Fruit fly (Drosophila melanogaster) whole organism, embryonic: Measurements from ENCODE around the gene CtBP.

Experiments used
- CG10147 ChIP-seq: fragments of 200-800 bp; sonication (Bioruptor generic); optimal IDR thresholded peaks from 2 replicates; lab custom pipeline; 2019; ENCODE audit warnings: missing biosample characterization, mild to moderate bottlenecking, missing genetic modification characterization, moderate library complexity
- CG10209 ChIP-seq: fragments of 200-800 bp; sonication (Bioruptor generic); optimal IDR thresholded peaks from 3 replicates; lab custom pipeline; 2017; ENCODE audit warnings: missing biosample characterization, mild to moderate bottlenecking, missing genetic modification characterization, missing genetic modification reagents
- CG11085 ChIP-seq: fragments of 200-800 bp; sonication (Bioruptor generic); IDR thresholded peaks from 2 replicates; pipeline ENCODE4 v1.3.6; 2022; ENCODE audit warnings: missing biosample characterization, missing genetic modification characterization
- CG11247 ChIP-seq: fragments of 200-800 bp; sonication (Bioruptor generic); IDR thresholded peaks from 2 replicates; pipeline ENCODE4 v1.3.6; 2022; ENCODE audit warnings: missing biosample characterization, missing genetic modification characterization
- CG12236 ChIP-seq: fragments of 200-800 bp; sonication (Bioruptor generic); optimal IDR thresholded peaks from 2 replicates; lab custom pipeline; 2016; ENCODE audit warnings: missing biosample characterization, missing genetic modification characterization
- CG1233 ChIP-seq: fragments of 200-800 bp; sonication (Bioruptor generic); optimal IDR thresholded peaks from 4 replicates; lab custom pipeline; 2018; ENCODE audit warnings: missing biosample characterization, mild to moderate bottlenecking, missing genetic modification characterization
- CG14014 ChIP-seq: fragments of 200-800 bp; sonication (Bioruptor generic); IDR thresholded peaks from 2 replicates; pipeline ENCODE4 v1.3.6; 2022; ENCODE audit warnings: missing biosample characterization, missing genetic modification characterization
- CG17568 ChIP-seq: fragments of 200-800 bp; sonication (Bioruptor generic); optimal IDR thresholded peaks from 2 replicates; lab custom pipeline; 2018; ENCODE audit warnings: missing biosample characterization, mild to moderate bottlenecking, missing genetic modification characterization, moderate library complexity
- CG1792 ChIP-seq: fragments of 200-800 bp; sonication (Bioruptor generic); optimal IDR thresholded peaks from 2 replicates; lab custom pipeline; 2016; ENCODE audit warnings: missing biosample characterization, missing genetic modification characterization
- CG18764 ChIP-seq: fragments of 200-800 bp; sonication (Bioruptor generic); optimal IDR thresholded peaks from 3 replicates; lab custom pipeline; 2016; ENCODE audit warnings: missing biosample characterization, missing genetic modification characterization
- CG2129 ChIP-seq: fragments of 200-800 bp; sonication (Bioruptor generic); IDR thresholded peaks from 2 replicates; pipeline ENCODE4 v1.3.6; 2022; ENCODE audit warnings: missing biosample characterization, missing genetic modification characterization; ENCODE audit not compliant: partially characterized antibody
- CG31441 ChIP-seq: fragments of 200-800 bp; sonication (Bioruptor generic); IDR thresholded peaks from 2 replicates; pipeline ENCODE4 v1.3.6; 2022; ENCODE audit warnings: missing biosample characterization, missing genetic modification characterization
- CG3407 ChIP-seq: fragments of 200-800 bp; sonication (Bioruptor generic); optimal IDR thresholded peaks from 2 replicates; lab custom pipeline; 2018; ENCODE audit warnings: missing biosample characterization, mild to moderate bottlenecking, missing genetic modification characterization
- CG3726 ChIP-seq: fragments of 200-800 bp; sonication (Bioruptor generic); IDR thresholded peaks from 3 replicates; pipeline ENCODE4, ENCODE4 v1.3.6; 2022; ENCODE audit warnings: missing biosample characterization, missing genetic modification characterization
- CG6689 ChIP-seq: fragments of 200-800 bp; sonication (Bioruptor generic); IDR thresholded peaks from 2 replicates; pipeline ENCODE4 v1.3.6; 2022; ENCODE audit warnings: missing biosample characterization, missing genetic modification characterization
- CG7556 ChIP-seq: fragments of 200-800 bp; sonication (Bioruptor generic); optimal IDR thresholded peaks from 2 replicates; lab custom pipeline; 2017; ENCODE audit warnings: missing biosample characterization, mild to moderate bottlenecking, missing genetic modification characterization
- CG7745 ChIP-seq: fragments of 200-800 bp; sonication (Bioruptor generic); optimal IDR thresholded peaks from 2 replicates; lab custom pipeline; 2018; ENCODE audit warnings: missing biosample characterization, mild to moderate bottlenecking, missing genetic modification characterization, moderate library complexity
- CG8924 ChIP-seq: fragments of 200-800 bp; optimal IDR thresholded peaks from 3 replicates; lab custom pipeline; 2019; ENCODE audit warnings: missing biosample characterization, mild to moderate bottlenecking, missing genetic modification characterization, moderate library complexity
- CG9932 ChIP-seq: fragments of 200-800 bp; sonication (Bioruptor generic); IDR thresholded peaks from 2 replicates; pipeline ENCODE4 v1.3.6; 2022; ENCODE audit warnings: missing biosample characterization, missing genetic modification characterization
- D19A ChIP-seq: fragments of 200-800 bp; optimal IDR thresholded peaks from 3 replicates; lab custom pipeline; 2019; ENCODE audit warnings: missing biosample characterization, mild to moderate bottlenecking, missing genetic modification characterization, moderate library complexity
- Dip2 ChIP-seq: fragments of 200-800 bp; sonication (Bioruptor generic); IDR thresholded peaks from 2 replicates; pipeline ENCODE4 v1.3.6; 2022; ENCODE audit warnings: missing biosample characterization, missing genetic modification characterization
- Doc2 ChIP-seq: fragments of 200-800 bp; sonication (Bioruptor generic); IDR thresholded peaks from 2 replicates; pipeline ENCODE4 v1.3.6; 2022; ENCODE audit warnings: missing biosample characterization, missing genetic modification characterization
- Drgx ChIP-seq: fragments of 200-800 bp; sonication (Bioruptor generic); IDR thresholded peaks from 2 replicates; pipeline ENCODE4 v1.3.6; 2022; ENCODE audit warnings: missing biosample characterization, missing genetic modification characterization
- Ets65A ChIP-seq: fragments of 200-800 bp; sonication (Bioruptor generic); peaks from one replicate; lab custom pipeline; 2016; ENCODE audit warnings: missing biosample characterization, missing genetic modification characterization
- Fer2 ChIP-seq: fragments of 200-800 bp; sonication (Bioruptor generic); optimal IDR thresholded peaks from 2 replicates; lab custom pipeline; 2018; ENCODE audit warnings: missing biosample characterization, mild to moderate bottlenecking, missing genetic modification characterization, moderate library complexity
- NC2α ChIP-seq: fragments of 200-800 bp; sonication (Bioruptor generic); optimal IDR thresholded peaks from 2 replicates; lab custom pipeline; 2016; ENCODE audit warnings: missing biosample characterization, missing genetic modification characterization
- Six4 ChIP-seq: fragments of 200-800 bp; sonication (Bioruptor generic); optimal IDR thresholded peaks from 2 replicates; lab custom pipeline; 2016; ENCODE audit warnings: missing biosample characterization, missing genetic modification characterization
- br ChIP-seq: fragments of >200 bp; optimal IDR thresholded peaks from 2 replicates; lab custom pipeline; 2017
- cas ChIP-seq: fragments of 200-800 bp; sonication (Bioruptor generic); IDR thresholded peaks from 2 replicates; pipeline ENCODE4 v1.3.6; 2022; ENCODE audit warnings: missing biosample characterization, missing genetic modification characterization
- cato ChIP-seq: fragments of 200-800 bp; sonication (Bioruptor generic); optimal IDR thresholded peaks from 2 replicates; lab custom pipeline; 2016; ENCODE audit warnings: missing biosample characterization, missing genetic modification characterization, borderline replicate concordance
- caup ChIP-seq: fragments of 200-800 bp; sonication (Bioruptor generic); optimal IDR thresholded peaks from 3 replicates; lab custom pipeline; 2017; ENCODE audit warnings: missing biosample characterization, mild to moderate bottlenecking, missing genetic modification characterization, moderate library complexity; ENCODE audit not compliant: severe bottlenecking
- chm ChIP-seq: fragments of 200-800 bp; sonication (Bioruptor generic); IDR thresholded peaks from 2 replicates; pipeline ENCODE4 v1.3.6; 2022; ENCODE audit warnings: missing biosample characterization, missing genetic modification characterization
- chn ChIP-seq: fragments of 200-800 bp; sonication (Bioruptor generic); optimal IDR thresholded peaks from 2 replicates; lab custom pipeline; 2016; ENCODE audit warnings: missing biosample characterization, missing genetic modification characterization
- ci ChIP-seq: fragments of 200-800 bp; sonication (Bioruptor generic); IDR thresholded peaks from 3 replicates; pipeline ENCODE4 v1.3.6; 2022; ENCODE audit warnings: missing biosample characterization, missing genetic modification characterization
- da ChIP-seq: fragments of 200-800 bp; sonication (Bioruptor generic); optimal IDR thresholded peaks from 2 replicates; lab custom pipeline; 2016; ENCODE audit warnings: missing biosample characterization, missing genetic modification characterization
- disco-r ChIP-seq: fragments of 200-800 bp; sonication (Bioruptor generic); optimal IDR thresholded peaks from 2 replicates; lab custom pipeline; 2016; ENCODE audit warnings: missing biosample characterization, missing genetic modification characterization
- dm ChIP-seq: fragments of 200-800 bp; sonication (Bioruptor generic); optimal IDR thresholded peaks from 3 replicates; lab custom pipeline; 2016; ENCODE audit warnings: missing biosample characterization, missing genetic modification characterization
- dmrt99B ChIP-seq: fragments of 200-800 bp; sonication (Bioruptor generic); optimal IDR thresholded peaks from 2 replicates; lab custom pipeline; 2018; ENCODE audit warnings: missing biosample characterization, mild to moderate bottlenecking, missing genetic modification characterization, moderate library complexity
- dpn ChIP-seq, 2 experiments: fragments of 200-800 bp; sonication (Bioruptor generic); optimal IDR thresholded peaks; 3 replicates each; lab custom pipeline; 2016; ENCODE audit warnings: missing biosample characterization in 2 of 2, missing genetic modification characterization in 2 of 2
- emc ChIP-seq: fragments of 200-800 bp; sonication (Bioruptor generic); optimal IDR thresholded peaks from 2 replicates; lab custom pipeline; 2016; ENCODE audit warnings: missing biosample characterization, missing genetic modification characterization
- gem ChIP-seq: fragments of 200-800 bp; sonication (Bioruptor generic); optimal IDR thresholded peaks from 2 replicates; lab custom pipeline; 2019; ENCODE audit warnings: missing biosample characterization, mild to moderate bottlenecking, missing genetic modification characterization, moderate library complexity
- lov ChIP-seq, 2 experiments: fragments of 200-800 bp in 1 of 2; fragments of >200 bp in 1 of 2; sonication (Bioruptor generic) in 1 of 2; IDR thresholded peaks in 1 of 2; optimal IDR thresholded peaks in 1 of 2; 2 replicates in 1 of 2; 3 replicates in 1 of 2; pipeline versions ENCODE4 v1.3.6 to Lab custom; 2017 to 2022; ENCODE audit warnings: missing biosample characterization in 1 of 2, missing genetic modification characterization in 1 of 2
- maf-S ChIP-seq: fragments of 200-800 bp; sonication (Bioruptor generic); optimal IDR thresholded peaks from 2 replicates; lab custom pipeline; 2016; ENCODE audit warnings: missing biosample characterization, missing genetic modification characterization
- oc ChIP-seq: fragments of 200-800 bp; sonication (Bioruptor generic); optimal IDR thresholded peaks from 2 replicates; lab custom pipeline; 2018; ENCODE audit warnings: missing biosample characterization, mild to moderate bottlenecking, missing genetic modification characterization, moderate library complexity
- peb ChIP-seq: fragments of 200-800 bp; sonication (Bioruptor generic); IDR thresholded peaks from 2 replicates; pipeline ENCODE4 v1.3.6; 2022; ENCODE audit warnings: missing biosample characterization, missing genetic modification characterization
- pfk ChIP-seq: fragments of 200-800 bp; sonication (Bioruptor generic); optimal IDR thresholded peaks from 2 replicates; lab custom pipeline; 2018; ENCODE audit warnings: missing biosample characterization, mild to moderate bottlenecking, missing genetic modification characterization, moderate library complexity
- phol ChIP-seq: fragments of 200-800 bp; sonication (Bioruptor generic); optimal IDR thresholded peaks from 3 replicates; lab custom pipeline; 2018; ENCODE audit warnings: missing biosample characterization, mild to moderate bottlenecking, missing genetic modification characterization, moderate library complexity
- vfl ChIP-seq: fragments of 200-800 bp; sonication (Bioruptor generic); optimal IDR thresholded peaks from 2 replicates; lab custom pipeline; 2016; ENCODE audit warnings: missing biosample characterization, missing genetic modification characterization
- z ChIP-seq: fragments of 200-800 bp; sonication (Bioruptor generic); IDR thresholded peaks from 3 replicates; pipeline ENCODE4 v1.3.6; 2022; ENCODE audit warnings: missing biosample characterization, missing genetic modification characterization
- zen ChIP-seq: fragments of 200-800 bp; sonication (Bioruptor generic); optimal IDR thresholded peaks from 3 replicates; lab custom pipeline; 2018; ENCODE audit warnings: missing biosample characterization, mild to moderate bottlenecking, missing genetic modification characterization, moderate library complexity

The CtBP gene

DNA sequence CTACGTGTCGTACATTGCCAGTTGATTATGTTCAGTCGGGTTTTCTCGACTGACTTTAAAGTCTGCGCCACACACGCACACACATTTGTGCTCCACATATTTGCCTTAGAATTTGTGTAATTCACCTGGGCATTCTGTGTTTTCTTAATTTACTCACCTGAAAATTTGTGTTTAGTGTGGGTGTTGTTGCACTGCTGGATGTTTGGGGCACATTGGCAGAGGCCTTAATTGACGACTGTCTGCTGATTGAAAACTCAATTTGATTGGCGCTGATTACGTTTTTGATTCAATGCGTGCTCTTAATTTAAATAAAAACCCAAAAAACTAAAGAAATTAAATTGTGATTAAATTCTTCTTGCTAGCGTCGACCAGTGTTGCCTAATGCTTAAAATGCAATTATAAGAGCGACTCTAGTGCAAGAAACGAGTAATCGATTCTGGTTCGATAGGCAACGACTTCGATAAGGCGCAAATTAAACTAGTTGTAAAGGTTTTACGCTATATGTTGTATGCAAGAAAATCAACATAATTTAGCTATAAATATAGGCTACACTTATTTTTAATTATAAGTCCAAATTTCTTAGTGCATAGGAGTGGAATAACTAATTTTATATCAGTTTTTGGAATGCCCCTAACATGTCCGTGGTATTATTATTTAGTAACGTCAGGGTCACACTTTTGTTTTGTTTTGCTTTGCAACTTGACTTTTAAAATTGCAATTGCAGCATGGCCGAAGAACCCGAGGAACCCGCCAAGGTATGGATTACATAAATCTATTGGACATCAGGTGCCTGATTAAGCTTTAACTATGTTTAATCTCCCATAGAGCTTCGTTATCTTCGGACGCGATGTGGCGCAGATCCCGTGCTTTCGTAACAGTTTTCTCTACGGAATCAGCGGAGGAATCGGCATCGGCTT lies 19.1 kb downstream of the CtBP start, which contains the start of the genes CG46281 and CG46280 (continued):
- no peak for TF ChIP-seq CG3407 (GFP tag; lab: Kevin White, UChicago)
- no peak for TF ChIP-seq Dip2 (GFP tag; lab: Robert Waterston, UW)
- no peak for TF ChIP-seq ci (GFP tag; lab: Robert Waterston, UW)
- no peak for TF ChIP-seq CG10209
- no peak for TF ChIP-seq maf-S (GFP tag; lab: Kevin White, UChicago)
- TF ChIP-seq CG17568 (GFP tag; lab: Kevin White, UChicago) = no peak
- no peak for TF ChIP-seq CG7556 (GFP tag; lab: Kevin White, UChicago)
- TF ChIP-seq CG18764 (GFP tag; lab: Kevin White, UChicago) = no peak
- TF ChIP-seq Drgx (GFP tag; lab: Robert Waterston, UW) = no peak
- no peak for TF ChIP-seq CG6689 (GFP tag; lab: Robert Waterston, UW)
- TF ChIP-seq z (GFP tag; lab: Robert Waterston, UW) = no peak
- TF ChIP-seq CG8924 (tag; lab: Kevin White, UChicago) = no peak
- TF ChIP-seq chn (GFP tag; lab: Kevin White, UChicago) = no peak
- TF ChIP-seq Doc2 (GFP tag; lab: Robert Waterston, UW) = no peak
- no peak for TF ChIP-seq chm (GFP tag; lab: Robert Waterston, UW)
- TF ChIP-seq CG1233 = no peak
- no peak for TF ChIP-seq CG12236 (GFP tag; lab: Kevin White, UChicago)
- TF ChIP-seq phol = no peak
- 0 out of 2 replicates have a peak, but pooled peaks have one; percentile 21 for TF ChIP-seq cas (GFP tag; lab: Robert Waterston, UW)
- TF ChIP-seq lov (optimal IDR thresholded peaks at IDR 0.05; lab: Kevin White, UChicago) = no peak
- TF ChIP-seq lov (GFP tag; IDR thresholded peaks at IDR 0.05; lab: Robert Waterston, UW) = no peak
- no peak for TF ChIP-seq caup (GFP tag; lab: Kevin White, UChicago)
- peak; percentile 82 for TF ChIP-seq zen (tag; lab: Kevin White, UChicago)
- TF ChIP-seq dmrt99B (tag; lab: Kevin White, UChicago) = no peak
- TF ChIP-seq Fer2 = no peak
- TF ChIP-seq Ets65A = peak; percentile 55
- no peak for TF ChIP-seq CG3726 (GFP tag; lab: Robert Waterston, UW)
- no peak for TF ChIP-seq NC2α (GFP tag; lab: Kevin White, UChicago)
- peak; percentile 38 for TF ChIP-seq vfl
- TF ChIP-seq CG2129 (GFP tag; lab: Robert Waterston, UW) = no peak
- no peak for TF ChIP-seq da (GFP tag; lab: Kevin White, UChicago)
- no peak for TF ChIP-seq oc (tag; lab: Kevin White, UChicago)
- no peak for TF ChIP-seq emc (GFP tag; lab: Kevin White, UChicago)
- TF ChIP-seq CG31441 (GFP tag; lab: Robert Waterston, UW) = no peak
- peak; percentile 2 for TF ChIP-seq disco-r
- TF ChIP-seq dpn (GFP tag; optimal IDR thresholded peaks at IDR 0.05; lab: Kevin White, UChicago) = peak; percentile 28 to 51
- no peak for TF ChIP-seq pfk
- peak; percentile 1 for TF ChIP-seq cato (GFP tag; lab: Kevin White, UChicago)
- no peak for TF ChIP-seq CG7745 (tag; lab: Kevin White, UChicago)
- TF ChIP-seq CG9932 = no peak
- TF ChIP-seq D19A (tag; lab: Kevin White, UChicago) = no peak
- TF ChIP-seq CG14014 (GFP tag; lab: Robert Waterston, UW) = no peak
- TF ChIP-seq CG1792 (GFP tag; lab: Kevin White, UChicago) = no peak
- TF ChIP-seq CG11247 = no peak
- TF ChIP-seq Six4 (GFP tag; lab: Kevin White, UChicago) = no peak
- TF ChIP-seq peb = no peak
- TF ChIP-seq br (lab: Kevin White, UChicago) = no peak
- no peak for TF ChIP-seq CG10147 (GFP tag; lab: Kevin White, UChicago)
- no peak for TF ChIP-seq gem
- no peak for TF ChIP-seq CG11085 (GFP tag; lab: Robert Waterston, UW)
- no peak for TF ChIP-seq dm (GFP tag; lab: Kevin White, UChicago)
